Worm (Caenorhabditis elegans) whole organism, L4/young adult: ENCODE measurements around the gene C18G1.9.

ENCODE experiments used
- W03F9.2 ChIP-seq: fragments of 150-350 bp; optimal IDR thresholded peaks from 2 replicates; lab custom pipeline; 2014; ENCODE audit warnings: missing biosample characterization, missing genetic modification characterization
- dao-5 ChIP-seq: sonication (generic microtip); optimal IDR thresholded peaks from 2 replicates; lab custom pipeline; 2016; ENCODE audit warnings: missing genotype, missing genetic modification characterization, moderate library complexity, missing compliant biosample characterization
- him-1 ChIP-seq: sonication (generic microtip); optimal IDR thresholded peaks from 2 replicates; lab custom pipeline; 2016; ENCODE audit warnings: missing genotype, missing genetic modification reagents, missing genetic modification characterization, missing compliant biosample characterization

DNA sequence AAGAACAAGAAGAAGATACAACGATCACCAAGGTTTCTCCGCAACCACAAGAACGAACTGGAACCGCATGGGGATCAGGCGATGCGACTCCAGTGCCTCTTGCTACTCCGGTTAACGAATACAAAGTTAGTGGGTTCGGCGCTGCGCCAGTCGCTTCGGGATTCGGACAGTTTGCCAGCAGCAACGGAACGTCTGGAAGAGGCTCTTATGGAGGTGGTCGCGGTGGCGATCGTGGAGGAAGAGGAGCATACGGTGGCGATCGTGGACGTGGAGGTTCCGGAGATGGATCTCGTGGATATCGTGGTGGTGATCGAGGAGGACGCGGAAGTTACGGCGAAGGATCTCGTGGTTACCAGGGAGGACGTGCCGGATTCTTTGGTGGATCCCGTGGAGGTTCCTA lies 11.5 kb downstream of the C18G1.9 start:
- TF ChIP-seq him-1, result no peak
- TF ChIP-seq dao-5, result no peak
- no peak for TF ChIP-seq W03F9.2 (tag; lab: Kevin White, UChicago)
